Worm (Caenorhabditis elegans): Measurements from ENCODE around the gene K02H11.4.
A peak's percentile ranks its signal among the peaks of the same experiment; 100 is the strongest.
"Not testable (repeated sequence)": the region's sequence is repeated elsewhere in the genome, so short reads cannot be mapped to it uniquely, and the experiment has no call there.

The K02H11.4 gene

ce11 chrV:1566776-1567175 is 35.7 kb upstream of the K02H11.4 start, which contains the start of gene cdc-25.2:
cdc-25.2 (plus strand) TSS chrV:1567076.
- TF ChIP-seq Y53G8AR.9 (GFP tag; conservative IDR thresholded peaks at IDR 0.05) (no peak), tbp1 (GFP tag; optimal IDR thresholded peaks at IDR 0.05) (no peak), rpc-1 (optimal IDR thresholded peaks at IDR 0.05) (no peak), rpc-1 (tag; optimal IDR thresholded peaks at IDR 0.05) (no peak), nhr-90 (tag; optimal IDR thresholded peaks at IDR 0.05) (no peak), dox-1 (GFP tag; IDR thresholded peaks at IDR 0.05) (no peak), sptf-2 (GFP tag; optimal IDR thresholded peaks at IDR 0.05) (no peak), F39B2.1 (GFP tag; IDR thresholded peaks at IDR 0.05) (no peak), nhr-27 (tag; optimal IDR thresholded peaks at IDR 0.05) (no peak), bed-1 (GFP tag; IDR thresholded peaks at IDR 0.05) (no peak)

- TF ChIP-seq hmg-20 (GFP tag; IDR thresholded peaks at IDR 0.05) (peak; percentile 59; the same call in 1 of the 2 replicates), ceh-40 (GFP tag; IDR thresholded peaks at IDR 0.05) (0 out of 2 replicates have a peak, but pooled peaks have one; percentile 50), rcor-1 (GFP tag; IDR thresholded peaks at IDR 0.05) (peak; percentile 67; the same call in 1 of the 2 replicates), rpc-1 (tag; optimal IDR thresholded peaks at IDR 0.05) (peak; percentile 49), cebp-2 (GFP tag; IDR thresholded peaks at IDR 0.05) (peak; percentile 80; the same call in 1 of the 2 replicates), nhr-120 (GFP tag; IDR thresholded peaks at IDR 0.05) (0 out of 2 replicates have a peak, but pooled peaks have one; percentile 85), C17E4.6 (GFP tag; IDR thresholded peaks at IDR 0.05) (0 out of 2 replicates have a peak, but pooled peaks have one; percentile 37), aptf-3 (GFP tag; IDR thresholded peaks at IDR 0.05) (0 out of 2 replicates have a peak, but pooled peaks have one; percentile 14), tbp1 (GFP tag; optimal IDR thresholded peaks at IDR 0.05) (peak; percentile 83), pbrm-1 (GFP tag; IDR thresholded peaks at IDR 0.05) (peak; percentile 36; the same call in 1 of the 2 replicates), egl-44 (GFP tag; IDR thresholded peaks at IDR 0.05) (peak; percentile 85), B0261.1 (tag; optimal IDR thresholded peaks at IDR 0.05) (peak; percentile 57), attf-6 (GFP tag; IDR thresholded peaks at IDR 0.05) (peak; percentile 41; the same call in 1 of the 2 replicates)
- TF ChIP-seq rpc-1 (optimal IDR thresholded peaks at IDR 0.05) = not testable (repeated sequence)
These were observed 30.1 kb upstream of the K02H11.4 start for ce11 chrV:1561169-1561568.

DNA sequence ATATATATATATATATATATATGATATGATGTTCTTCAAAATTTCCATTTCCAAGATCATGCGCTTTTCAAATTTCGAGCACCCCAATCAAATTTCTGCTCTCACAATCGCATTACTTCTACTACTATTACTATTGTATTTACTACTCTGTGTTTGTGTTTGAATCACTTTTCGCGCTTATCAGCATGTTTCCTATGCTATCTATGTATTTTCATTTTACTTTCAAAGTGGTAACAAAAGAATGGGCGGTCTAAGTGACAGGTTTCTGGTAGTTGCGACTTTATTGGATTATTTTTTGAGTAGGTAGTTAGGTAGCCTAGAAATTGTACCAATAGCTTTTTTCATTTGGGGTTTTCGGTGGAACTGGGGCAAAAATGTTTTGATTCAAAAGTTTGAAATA is 27.1 kb upstream of the K02H11.4 start:
- TF ChIP-seq F49E8.2 (tag; optimal IDR thresholded peaks at IDR 0.05; ENCODE audit: insufficient read depth) (no peak), cebp-2 (GFP tag; IDR thresholded peaks at IDR 0.05) (no peak), F22D6.2 (tag; optimal IDR thresholded peaks at IDR 0.05) (no peak), tlf-1 (GFP tag; optimal IDR thresholded peaks at IDR 0.05) (no peak), Y53F4B.3 (GFP tag; IDR thresholded peaks at IDR 0.05) (no peak)

ce11 chrV:1555072-1555471 is 24.0 kb upstream of the K02H11.4 start:
- no peak for TF ChIP-seq ceh-100 (GFP tag; IDR thresholded peaks at IDR 0.05)
- no peak for TF ChIP-seq ztf-26 (tag; optimal IDR thresholded peaks at IDR 0.05)
- TF ChIP-seq bed-1 (GFP tag; IDR thresholded peaks at IDR 0.05) = no peak
- no peak for TF ChIP-seq lir-1 (GFP tag; conservative IDR thresholded peaks at IDR 0.05)
- TF ChIP-seq ztf-25 (GFP tag; IDR thresholded peaks at IDR 0.05) = no peak
- no peak for TF ChIP-seq bed-2 (GFP tag; IDR thresholded peaks at IDR 0.05)
- TF ChIP-seq T07F8.4 (tag; optimal IDR thresholded peaks at IDR 0.05) = no peak
- TF ChIP-seq ets-4 (GFP tag; optimal IDR thresholded peaks at IDR 0.05) = no peak

DNA sequence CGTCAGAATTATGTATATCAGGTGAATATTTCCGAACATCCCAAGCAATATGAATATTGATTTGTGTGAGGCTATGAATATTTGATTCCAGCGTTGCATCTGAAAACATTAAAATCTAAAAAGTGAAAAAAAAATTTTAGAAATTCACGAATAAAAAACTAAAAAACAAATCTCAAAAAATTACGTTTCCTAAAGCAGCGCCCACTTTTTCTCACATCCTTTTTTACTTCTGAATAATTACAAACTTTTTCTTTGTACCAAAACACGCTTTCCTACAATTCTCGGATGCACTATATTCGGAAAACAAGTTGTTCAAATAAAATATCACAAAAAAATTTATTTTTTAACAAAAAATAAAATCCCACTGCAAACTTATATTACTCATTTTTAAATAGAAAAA is 21.9 kb upstream of the K02H11.4 start, which contains the start of gene srsx-8:
TSS of gene srsx-8 (minus strand) at position 101 of the 400 bp plus-strand sequence.
- TF ChIP-seq rec-8 (tag; optimal IDR thresholded peaks at IDR 0.05) (no peak), nhr-90 (tag; optimal IDR thresholded peaks at IDR 0.05) (no peak), F23B12.7 (tag; optimal IDR thresholded peaks at IDR 0.05; ENCODE audit: insufficient read depth) (no peak), F39B2.1 (GFP tag; IDR thresholded peaks at IDR 0.05) (no peak), fkh-3 (tag; optimal IDR thresholded peaks at IDR 0.05) (no peak), F49E8.2 (tag; optimal IDR thresholded peaks at IDR 0.05; ENCODE audit: insufficient read depth) (no peak), repo-1 (tag; optimal IDR thresholded peaks at IDR 0.05) (no peak), snpc-1.1 (tag; optimal IDR thresholded peaks at IDR 0.05; ENCODE audit: insufficient read depth) (no peak), ceh-100 (GFP tag; IDR thresholded peaks at IDR 0.05) (no peak), Y67H2A.10 (GFP tag; conservative IDR thresholded peaks at IDR 0.05) (no peak), hrde-1 (tag; optimal IDR thresholded peaks at IDR 0.05; ENCODE audit: borderline replicate concordance) (no peak), K11D2.4 (GFP tag; IDR thresholded peaks at IDR 0.05) (no peak), zim-3 (tag; optimal IDR thresholded peaks at IDR 0.05) (no peak), K12H6.12 (tag; optimal IDR thresholded peaks at IDR 0.05) (no peak)

Data from whole organism, young adult.